Worm (Caenorhabditis elegans): ENCODE measurements around the gene sftd-3.

- no peak for TF ChIP-seq dpl-1 (GFP tag; optimal IDR thresholded peaks at IDR 0.05)
- TF ChIP-seq ztf-11 (tag; optimal IDR thresholded peaks at IDR 0.05): no peak
- TF ChIP-seq elt-3 (tag; optimal IDR thresholded peaks at IDR 0.05): no peak
- no peak for TF ChIP-seq pqm-1 (tag; optimal IDR thresholded peaks at IDR 0.05)
- TF ChIP-seq hpl-2 (GFP tag; optimal IDR thresholded peaks at IDR 0.05): no peak
- TF ChIP-seq rnt-1 (tag; optimal IDR thresholded peaks at IDR 0.05): no peak
Observed at ce11 chrII:8951270-8951669, 12.7 kb downstream of the sftd-3 start.

Data from whole organism, L1 larva.